Fruit fly (Drosophila melanogaster) whole organism, embryonic: Measurements from ENCODE around the gene Prat2.

Experiments used
- Atf-2 ChIP-seq: fragments of 200-800 bp; sonication (Bioruptor generic); optimal IDR thresholded peaks from 2 replicates; lab custom pipeline; 2016; ENCODE audit warnings: missing biosample characterization, missing genetic modification characterization
- CG12391 ChIP-seq: fragments of 200-800 bp; sonication (Bioruptor generic); optimal IDR thresholded peaks from 3 replicates; lab custom pipeline; 2018; ENCODE audit warnings: missing biosample characterization, mild to moderate bottlenecking, missing genetic modification characterization, moderate library complexity
- CG12659 ChIP-seq: fragments of 200-800 bp; sonication (Bioruptor generic); optimal IDR thresholded peaks from 3 replicates; lab custom pipeline; 2017; ENCODE audit warnings: mild to moderate bottlenecking, missing biosample characterization, missing genetic modification reagents, missing genetic modification characterization
- CG13775 ChIP-seq: fragments of 200-800 bp; sonication (Bioruptor generic); optimal IDR thresholded peaks from 3 replicates; lab custom pipeline; 2017; ENCODE audit warnings: missing biosample characterization, mild to moderate bottlenecking, missing genetic modification characterization
- CG15696 ChIP-seq: fragments of 200-800 bp; sonication (Bioruptor generic); optimal IDR thresholded peaks from 2 replicates; lab custom pipeline; 2019; ENCODE audit warnings: missing biosample characterization, mild to moderate bottlenecking, missing genetic modification characterization, moderate library complexity
- CG1602 ChIP-seq: fragments of 200-800 bp; sonication (Bioruptor generic); optimal IDR thresholded peaks from 3 replicates; lab custom pipeline; 2016; ENCODE audit warnings: missing biosample characterization, missing genetic modification characterization
- CG1647 ChIP-seq: fragments of 200-800 bp; sonication (Bioruptor generic); optimal IDR thresholded peaks from 3 replicates; lab custom pipeline; 2016; ENCODE audit warnings: missing biosample characterization, missing genetic modification characterization
- CG2120 ChIP-seq: fragments of 200-800 bp; sonication (Bioruptor generic); optimal IDR thresholded peaks from 3 replicates; lab custom pipeline; 2016; ENCODE audit warnings: missing biosample characterization, missing genetic modification characterization
- CG2712 ChIP-seq: fragments of 200-800 bp; optimal IDR thresholded peaks from 3 replicates; lab custom pipeline; 2019; ENCODE audit warnings: missing biosample characterization, mild to moderate bottlenecking, missing genetic modification characterization, moderate library complexity
- CG2875 ChIP-seq: fragments of 200-800 bp; sonication (Bioruptor generic); optimal IDR thresholded peaks from 2 replicates; lab custom pipeline; 2017; ENCODE audit warnings: missing biosample characterization, mild to moderate bottlenecking, missing genetic modification characterization, missing genetic modification reagents
- CG31224 ChIP-seq: fragments of 200-800 bp; sonication (Bioruptor generic); IDR thresholded peaks from 2 replicates; pipeline ENCODE4 v1.3.6; 2022; ENCODE audit warnings: missing biosample characterization, missing genetic modification characterization
- CG32532 ChIP-seq: fragments of 200-800 bp; sonication (Bioruptor generic); IDR thresholded peaks from 2 replicates; pipeline ENCODE4 v1.3.6; 2022; ENCODE audit warnings: missing biosample characterization, missing genetic modification characterization
- CG4360 ChIP-seq: fragments of 200-800 bp; sonication (Bioruptor generic); IDR thresholded peaks from 2 replicates; pipeline ENCODE4 v1.3.6; 2022; ENCODE audit warnings: missing biosample characterization, missing genetic modification characterization
- CG43689 ChIP-seq: fragments of 200-800 bp; sonication (Bioruptor generic); IDR thresholded peaks from 2 replicates; pipeline ENCODE4 v1.3.6; 2022; ENCODE audit warnings: missing biosample characterization, missing genetic modification characterization
- CG6254 ChIP-seq: fragments of 200-800 bp; sonication (Bioruptor generic); optimal IDR thresholded peaks from 3 replicates; lab custom pipeline; 2017; ENCODE audit warnings: mild to moderate bottlenecking, missing biosample characterization, missing genetic modification reagents, missing genetic modification characterization
- CG6813 ChIP-seq: fragments of 200-800 bp; sonication (Bioruptor generic); optimal IDR thresholded peaks from 2 replicates; lab custom pipeline; 2017; ENCODE audit warnings: missing biosample characterization, missing genetic modification characterization, mild to moderate bottlenecking, moderate library complexity, missing genetic modification reagents
- CG6854 ChIP-seq: fragments of 200-800 bp; sonication (Bioruptor generic); optimal IDR thresholded peaks from 3 replicates; lab custom pipeline; 2017; ENCODE audit warnings: missing biosample characterization, mild to moderate bottlenecking, missing genetic modification characterization
- CG8924 ChIP-seq: fragments of 200-800 bp; optimal IDR thresholded peaks from 3 replicates; lab custom pipeline; 2019; ENCODE audit warnings: missing biosample characterization, mild to moderate bottlenecking, missing genetic modification characterization, moderate library complexity
- CG9797 ChIP-seq: fragments of 200-800 bp; sonication (Bioruptor generic); optimal IDR thresholded peaks from 3 replicates; lab custom pipeline; 2018; ENCODE audit warnings: missing biosample characterization, mild to moderate bottlenecking, missing genetic modification characterization
- CG9817 ChIP-seq: fragments of 200-800 bp; sonication (Bioruptor generic); optimal IDR thresholded peaks from 2 replicates; lab custom pipeline; 2018; ENCODE audit warnings: missing biosample characterization, mild to moderate bottlenecking, missing genetic modification characterization, moderate library complexity
- Camta ChIP-seq: fragments of 200-800 bp; sonication (Bioruptor generic); optimal IDR thresholded peaks from 2 replicates; lab custom pipeline; 2016; ENCODE audit warnings: missing biosample characterization, missing genetic modification characterization
- Deaf1 ChIP-seq: fragments of 200-800 bp; optimal IDR thresholded peaks from 3 replicates; lab custom pipeline; 2019; ENCODE audit warnings: missing biosample characterization, mild to moderate bottlenecking, missing genetic modification characterization, moderate library complexity
- Doc3 ChIP-seq: fragments of 200-800 bp; sonication (Bioruptor generic); IDR thresholded peaks from 3 replicates; pipeline ENCODE4 v1.3.6; 2022; ENCODE audit warnings: missing biosample characterization, missing genetic modification characterization; ENCODE audit not compliant: partially characterized antibody
- Hr3 ChIP-seq: fragments of 200-800 bp; sonication (Bioruptor generic); optimal IDR thresholded peaks from 3 replicates; lab custom pipeline; 2016; ENCODE audit warnings: missing biosample characterization, missing genetic modification characterization
- Hr51 ChIP-seq, 2 experiments: fragments of 200-800 bp; sonication (Bioruptor generic); optimal IDR thresholded peaks; 2 replicates in 1 of 2; 3 replicates in 1 of 2; lab custom pipeline; 2016 to 2018; ENCODE audit warnings: missing biosample characterization in 2 of 2, missing genetic modification characterization in 2 of 2, mild to moderate bottlenecking in 1 of 2, moderate library complexity in 1 of 2
- NfI ChIP-seq: fragments of 200-800 bp; sonication (Bioruptor generic); optimal IDR thresholded peaks from 3 replicates; lab custom pipeline; 2018; ENCODE audit warnings: missing biosample characterization, mild to moderate bottlenecking, missing genetic modification characterization, moderate library complexity
- Rfx ChIP-seq: fragments of 200-800 bp; sonication (Bioruptor generic); IDR thresholded peaks from 2 replicates; pipeline ENCODE4 v1.3.6; 2022; ENCODE audit warnings: missing biosample characterization, missing genetic modification characterization
- Side ChIP-seq: fragments of 200-800 bp; sonication (Bioruptor generic); optimal IDR thresholded peaks from 2 replicates; lab custom pipeline; 2016; ENCODE audit warnings: missing biosample characterization, missing genetic modification characterization
- Spps ChIP-seq: fragments of 200-800 bp; sonication (Bioruptor generic); optimal IDR thresholded peaks from 2 replicates; lab custom pipeline; 2018; ENCODE audit warnings: missing biosample characterization, mild to moderate bottlenecking, missing genetic modification characterization
- ab ChIP-seq: fragments of 200-800 bp; sonication (Bioruptor generic); optimal IDR thresholded peaks from 2 replicates; lab custom pipeline; 2016; ENCODE audit warnings: missing biosample characterization, missing genetic modification characterization
- abd-A ChIP-seq: fragments of 200-800 bp; sonication (Bioruptor generic); optimal IDR thresholded peaks from 3 replicates; lab custom pipeline; 2019; ENCODE audit warnings: missing biosample characterization, mild to moderate bottlenecking, missing genetic modification characterization, moderate library complexity
- cato ChIP-seq: fragments of 200-800 bp; sonication (Bioruptor generic); optimal IDR thresholded peaks from 2 replicates; lab custom pipeline; 2016; ENCODE audit warnings: missing biosample characterization, missing genetic modification characterization, borderline replicate concordance
- cg ChIP-seq: fragments of 200-800 bp; sonication (Bioruptor generic); optimal IDR thresholded peaks from 3 replicates; lab custom pipeline; 2019; ENCODE audit warnings: missing biosample characterization, mild to moderate bottlenecking, missing genetic modification characterization, moderate library complexity
- chinmo ChIP-seq: fragments of 200-800 bp; sonication (Bioruptor generic); IDR thresholded peaks from 4 replicates; pipeline ENCODE4 v1.3.6; 2022; ENCODE audit warnings: missing biosample characterization, missing genetic modification characterization; ENCODE audit not compliant: partially characterized antibody
- emc ChIP-seq: fragments of 200-800 bp; sonication (Bioruptor generic); optimal IDR thresholded peaks from 2 replicates; lab custom pipeline; 2016; ENCODE audit warnings: missing biosample characterization, missing genetic modification characterization
- esg ChIP-seq: fragments of 200-800 bp; sonication (Bioruptor generic); conservative IDR thresholded peaks from 2 replicates; pipeline ENCODE4 v1.3.6; 2022; ENCODE audit warnings: missing biosample characterization, missing genetic modification characterization
- gce ChIP-seq: fragments of 200-800 bp; sonication (Bioruptor generic); IDR thresholded peaks from 3 replicates; pipeline ENCODE4 v1.3.6; 2022; ENCODE audit warnings: missing biosample characterization, missing genetic modification characterization
- gcm ChIP-seq: fragments of 200-800 bp; sonication (Bioruptor generic); optimal IDR thresholded peaks from 2 replicates; lab custom pipeline; 2019; ENCODE audit warnings: missing biosample characterization, mild to moderate bottlenecking, missing genetic modification characterization, moderate library complexity
- gsb-n ChIP-seq: fragments of 200-800 bp; sonication (Bioruptor generic); optimal IDR thresholded peaks from 3 replicates; lab custom pipeline; 2018; ENCODE audit warnings: missing biosample characterization, mild to moderate bottlenecking, missing genetic modification characterization
- ham ChIP-seq: fragments of 200-800 bp; sonication (Bioruptor generic); IDR thresholded peaks from 2 replicates; pipeline ENCODE4 v1.3.6; 2022; ENCODE audit warnings: missing biosample characterization, missing genetic modification characterization
- onecut ChIP-seq: fragments of 200-800 bp; sonication (Bioruptor generic); IDR thresholded peaks from 2 replicates; pipeline ENCODE4 v1.3.6; 2022; ENCODE audit warnings: missing biosample characterization, missing genetic modification characterization
- pb ChIP-seq: fragments of 200-800 bp; sonication (Bioruptor generic); optimal IDR thresholded peaks from 3 replicates; lab custom pipeline; 2016; ENCODE audit warnings: missing biosample characterization, missing genetic modification characterization
- ssp ChIP-seq: fragments of 200-800 bp; sonication (Bioruptor generic); IDR thresholded peaks from 2 replicates; pipeline ENCODE4 v1.3.6; 2022; ENCODE audit warnings: missing biosample characterization, missing genetic modification characterization
- tap ChIP-seq: fragments of 200-800 bp; optimal IDR thresholded peaks from 3 replicates; lab custom pipeline; 2019; ENCODE audit warnings: missing biosample characterization, mild to moderate bottlenecking, missing genetic modification characterization, moderate library complexity
- tio ChIP-seq: fragments of 200-800 bp; sonication (Bioruptor generic); optimal IDR thresholded peaks from 2 replicates; lab custom pipeline; 2017; ENCODE audit warnings: missing biosample characterization, missing genetic modification characterization, inconsistent platforms
- tna ChIP-seq: fragments of 200-800 bp; sonication (Bioruptor generic); IDR thresholded peaks from 2 replicates; pipeline ENCODE4 v1.3.6; 2022; ENCODE audit warnings: missing biosample characterization, missing genetic modification characterization; ENCODE audit not compliant: partially characterized antibody
- trem ChIP-seq: fragments of 200-800 bp; optimal IDR thresholded peaks from 3 replicates; lab custom pipeline; 2019; ENCODE audit warnings: missing biosample characterization, mild to moderate bottlenecking, missing genetic modification characterization, moderate library complexity
- zf30C ChIP-seq: fragments of 200-800 bp; sonication (Bioruptor generic); optimal IDR thresholded peaks from 3 replicates; lab custom pipeline; 2018; ENCODE audit warnings: missing biosample characterization, mild to moderate bottlenecking, missing genetic modification characterization

Gene Prat2

DNA sequence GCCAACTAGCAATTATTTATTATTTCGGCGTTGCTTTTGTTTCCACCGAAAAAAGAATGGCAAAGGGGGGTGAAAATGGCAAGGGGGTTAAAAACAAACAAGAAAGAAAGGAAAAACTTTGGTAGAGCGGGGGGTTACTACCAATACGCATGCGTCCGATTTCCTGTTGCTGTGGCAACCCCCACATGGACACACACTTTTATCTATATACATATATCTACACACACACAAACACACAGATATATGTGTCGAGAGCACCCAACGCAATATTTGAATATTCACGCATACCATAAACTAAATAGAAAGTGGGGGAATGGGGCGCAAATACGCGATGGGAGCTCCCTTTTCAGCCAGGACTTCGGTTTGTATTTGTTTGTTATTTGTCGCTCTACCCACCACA is 15.4 kb downstream of the Prat2 start (continued):
- TF ChIP-seq chinmo (GFP tag; lab: Robert Waterston, UW): 0 out of 4 replicates have a peak, but pooled peaks have one; percentile 40
- TF ChIP-seq CG9797 (GFP tag; lab: Kevin White, UChicago): no peak
- TF ChIP-seq gce (GFP tag; lab: Robert Waterston, UW): no peak
- no peak for TF ChIP-seq Side (GFP tag; lab: Kevin White, UChicago)
- TF ChIP-seq cg (GFP tag; lab: Kevin White, UChicago): peak; percentile 59
- no peak for TF ChIP-seq pb (GFP tag; lab: Kevin White, UChicago)
- no peak for TF ChIP-seq onecut (GFP tag; lab: Robert Waterston, UW)
- no peak for TF ChIP-seq CG6254 (GFP tag; lab: Kevin White, UChicago)
- TF ChIP-seq Rfx: peak; percentile 14; the same call in 1 of the 2 replicates
- peak; percentile 90 for TF ChIP-seq abd-A
- TF ChIP-seq emc: no peak

DNA sequence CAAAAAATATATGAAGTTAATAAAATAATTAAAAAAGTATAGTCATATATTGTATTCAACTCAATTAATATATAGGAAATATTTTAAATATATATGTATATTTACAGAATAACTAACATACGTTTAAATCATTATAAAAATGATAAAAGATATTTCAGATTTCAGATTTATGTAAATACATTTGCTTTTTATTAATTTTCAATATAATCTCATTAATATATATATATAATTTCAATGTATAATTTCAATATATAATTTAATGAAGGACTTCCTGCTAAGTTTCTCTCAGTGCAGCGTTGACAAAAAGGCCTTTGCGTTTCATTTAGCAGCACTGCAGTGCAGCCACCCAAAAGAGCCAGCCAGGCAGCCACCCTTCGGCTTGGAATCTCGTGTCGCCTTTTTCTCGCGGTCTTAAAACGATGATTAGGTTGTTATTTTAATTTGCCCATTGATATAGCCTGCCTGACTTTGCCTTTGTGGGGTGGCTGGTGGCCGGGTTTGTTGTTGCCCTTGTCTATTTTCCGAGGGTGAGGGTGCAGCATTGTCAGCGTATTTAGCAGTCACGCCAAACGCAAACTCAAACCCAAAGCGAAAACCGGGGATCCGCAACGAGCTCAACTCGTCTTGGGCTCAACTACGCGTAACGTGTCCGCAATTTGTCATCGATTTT is 28.9 kb downstream of the Prat2 start:
- TF ChIP-seq CG2875 (peak; percentile 16), CG2712 (peak; percentile 76), CG32532 (GFP tag; lab: Robert Waterston, UW) (no peak), ab (no peak), tap (tag; lab: Kevin White, UChicago) (no peak), Atf-2 (no peak), CG2120 (no peak), Hr3 (GFP tag; lab: Kevin White, UChicago) (peak; percentile 32), tio (GFP tag; lab: Kevin White, UChicago) (peak; percentile 9), CG6813 (GFP tag; lab: Kevin White, UChicago) (no peak), esg (GFP tag; lab: Robert Waterston, UW) (no peak), ham (GFP tag; lab: Robert Waterston, UW) (no peak), CG15696 (tag; lab: Kevin White, UChicago) (peak; percentile 54), gcm (peak; percentile 36), CG13775 (GFP tag; lab: Kevin White, UChicago) (peak; percentile 43), gsb-n (tag; lab: Kevin White, UChicago) (peak; percentile 49), CG12659 (GFP tag; lab: Kevin White, UChicago) (peak; percentile 12), CG8924 (tag; lab: Kevin White, UChicago) (peak; percentile 66), ssp (GFP tag; lab: Robert Waterston, UW) (0 out of 2 replicates have a peak, but pooled peaks have one; percentile 24), CG12391 (tag; lab: Kevin White, UChicago) (peak; percentile 64), CG4360 (peak; percentile 52), CG1602 (peak; percentile 16), NfI (GFP tag; lab: Kevin White, UChicago) (no peak), zf30C (GFP tag; lab: Kevin White, UChicago) (peak; percentile 74), cato (GFP tag; lab: Kevin White, UChicago) (no peak), CG31224 (GFP tag; lab: Robert Waterston, UW) (no peak), trem (tag; lab: Kevin White, UChicago) (peak; percentile 33), CG9817 (tag; lab: Kevin White, UChicago) (no peak), Deaf1 (tag; lab: Kevin White, UChicago) (peak; percentile 3), CG1647 (GFP tag; lab: Kevin White, UChicago) (no peak), tna (GFP tag; lab: Robert Waterston, UW) (no peak), Camta (GFP tag; lab: Kevin White, UChicago) (no peak), Doc3 (GFP tag; lab: Robert Waterston, UW) (no peak), Spps (tag; lab: Kevin White, UChicago) (peak; percentile 21), Hr51 (GFP tag; optimal IDR thresholded peaks at IDR 0.05; lab: Kevin White, UChicago) (peak in 1 of 2 experiments; percentile 25), CG6854 (GFP tag; lab: Kevin White, UChicago) (no peak), CG43689 (GFP tag; lab: Robert Waterston, UW) (no peak)
